Fruit fly (Drosophila melanogaster): Measurements from ENCODE around the gene CG18666.

The CG18666 gene

DNA sequence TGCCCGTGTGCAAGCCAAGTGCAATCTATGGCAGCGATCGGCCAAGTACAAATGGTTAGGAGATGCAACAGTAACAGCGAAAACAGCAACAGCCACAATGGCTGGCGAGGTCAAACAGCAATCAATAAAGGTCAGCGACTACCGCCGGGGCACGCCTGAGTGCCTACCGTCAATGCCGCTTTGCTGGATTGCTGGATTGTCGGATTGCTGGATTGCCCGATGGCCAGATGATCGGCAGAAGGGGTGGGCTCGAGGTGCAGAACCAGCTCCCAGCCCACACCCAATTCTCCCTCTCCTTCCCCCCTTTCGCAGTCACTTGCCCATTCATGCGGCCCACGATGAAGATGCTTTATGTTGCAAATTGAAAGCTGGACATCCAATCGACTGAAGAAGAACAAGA is 34.3 kb downstream of the CG18666 start:
- TF ChIP-seq CG17801 (GFP tag; optimal IDR thresholded peaks at IDR 0.05; ENCODE audit: partially characterized antibody) = no peak

DNA sequence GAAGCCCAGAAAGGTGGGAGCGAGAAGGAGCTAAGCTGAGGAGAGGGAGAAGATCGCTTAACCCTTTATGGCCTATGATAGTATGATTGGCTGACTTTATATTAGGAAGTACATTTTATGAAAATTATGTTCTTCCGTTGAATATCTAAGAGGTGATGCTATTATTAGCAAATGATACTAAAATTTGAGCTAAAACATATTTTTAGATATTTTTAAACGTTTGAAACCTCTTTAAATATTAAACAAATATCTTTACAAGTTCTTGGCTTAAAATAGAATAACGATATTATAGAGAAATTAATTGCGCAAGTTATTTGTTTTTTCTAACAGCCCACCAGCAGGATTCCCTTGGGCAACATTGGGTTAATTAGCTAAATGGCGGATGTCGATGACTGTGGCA is 34.9 kb downstream of the CG18666 start:
- no peak for TF ChIP-seq CG17801 (GFP tag; optimal IDR thresholded peaks at IDR 0.05; ENCODE audit: partially characterized antibody)

DNA sequence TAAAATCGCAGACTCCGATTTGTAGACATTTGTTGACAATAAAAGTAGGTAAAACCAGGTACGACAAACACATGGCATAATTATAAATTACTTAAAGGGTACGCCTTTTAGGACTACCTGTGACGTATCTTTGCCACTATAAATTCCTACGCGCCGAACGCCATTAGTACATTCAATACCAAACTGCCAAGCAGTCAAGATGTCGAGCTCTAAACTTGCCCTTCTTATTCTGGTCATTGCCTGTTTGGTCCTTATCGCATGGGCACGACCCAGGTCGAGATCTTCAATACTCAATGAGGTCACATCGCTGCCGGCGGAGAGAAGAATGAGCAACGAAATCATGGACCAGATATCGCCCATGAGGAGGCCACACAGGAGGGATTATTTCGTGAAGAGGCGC is 36.3 kb downstream of the CG18666 start, which contains the start of gene CG14915:
Gene CG14915 (plus strand): TSS at position 166 of the 400 bp plus-strand sequence.
- no peak for TF ChIP-seq CG17801 (GFP tag; optimal IDR thresholded peaks at IDR 0.05; ENCODE audit: partially characterized antibody)

DNA sequence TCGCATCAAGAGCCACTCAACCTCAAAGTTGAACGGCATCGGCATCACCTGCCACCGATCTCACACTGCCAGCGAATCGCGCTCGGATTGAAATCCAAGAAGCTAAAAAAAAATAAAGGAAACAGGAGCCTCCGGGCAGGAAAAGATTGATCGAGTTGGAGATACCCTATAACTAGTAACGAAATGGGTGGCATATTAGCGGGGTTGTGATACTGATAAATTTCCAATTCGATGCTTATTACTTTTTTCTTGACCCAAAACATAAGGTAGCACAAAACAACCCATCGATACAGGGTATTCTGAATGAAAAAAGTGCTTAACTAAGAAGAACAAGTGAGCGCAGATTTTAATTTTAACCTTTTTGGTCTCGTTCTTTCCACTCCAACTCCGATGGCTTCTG is 37.7 kb downstream of the CG18666 start:
- no peak for TF ChIP-seq CG17801 (GFP tag; optimal IDR thresholded peaks at IDR 0.05; ENCODE audit: partially characterized antibody)

DNA sequence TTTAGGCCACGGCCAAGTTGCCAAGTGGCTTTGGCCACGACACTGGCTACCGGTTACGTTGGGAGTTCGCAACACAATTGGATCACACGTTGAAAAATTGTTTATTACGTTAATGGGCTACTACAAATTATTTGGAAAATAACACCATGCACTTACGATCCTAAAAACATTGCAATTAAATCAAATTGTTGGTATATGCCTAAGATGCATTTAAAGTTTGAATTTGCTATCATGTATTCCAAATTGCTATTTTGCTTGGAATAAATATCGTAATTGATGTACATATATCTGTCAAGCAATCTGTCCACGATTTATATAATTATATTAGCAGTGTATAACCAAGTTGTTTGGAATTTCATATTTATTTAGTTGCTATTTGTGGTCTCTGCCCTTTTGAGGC is 38.3 kb downstream of the CG18666 start:
- TF ChIP-seq CG17801 (GFP tag; optimal IDR thresholded peaks at IDR 0.05; ENCODE audit: partially characterized antibody) = no peak

DNA sequence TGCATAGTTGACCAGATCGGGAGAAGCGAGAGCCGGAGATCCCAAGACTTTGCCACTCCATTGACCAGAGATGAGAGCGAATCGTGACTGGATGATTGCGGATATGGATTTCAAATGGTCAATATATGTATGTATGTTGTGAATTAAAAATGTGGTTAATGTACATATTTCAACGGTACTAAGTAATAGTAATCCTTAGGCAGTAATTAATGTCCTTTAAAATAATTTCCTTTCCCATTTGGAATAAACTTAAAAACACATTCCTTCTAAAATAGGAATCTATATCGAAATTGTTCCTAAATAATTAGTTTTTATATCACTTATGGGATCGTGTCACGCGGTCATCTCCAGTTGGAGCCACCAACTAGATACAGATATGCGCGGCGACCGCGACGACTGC is 39.4 kb downstream of the CG18666 start:
- no peak for TF ChIP-seq CG17801 (GFP tag; optimal IDR thresholded peaks at IDR 0.05; ENCODE audit: partially characterized antibody)

DNA sequence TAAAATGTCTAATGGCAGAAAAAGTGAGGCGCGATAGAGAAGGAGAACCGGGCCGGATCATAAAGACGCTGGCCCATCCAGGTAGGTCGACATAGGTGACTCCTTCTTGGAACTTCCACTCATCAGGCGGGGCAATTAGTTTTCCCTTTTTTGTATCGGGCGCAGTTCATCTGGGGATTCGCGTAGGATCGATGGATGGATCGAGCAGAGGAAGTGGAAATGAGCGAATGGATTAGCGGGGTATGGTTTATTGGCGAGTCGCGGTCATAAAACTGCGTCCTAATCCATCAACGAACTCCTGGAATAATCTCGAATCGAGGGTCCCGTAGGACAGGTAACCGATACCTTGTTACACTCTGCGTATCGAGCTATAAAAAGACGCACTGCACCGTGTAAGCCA is 40.5 kb downstream of the CG18666 start, which contains the start of gene CG43725:
Gene CG43725 (plus strand): TSS at position 400 of the 400 bp plus-strand sequence.
- no peak for TF ChIP-seq CG17801 (GFP tag; optimal IDR thresholded peaks at IDR 0.05; ENCODE audit: partially characterized antibody)

DNA sequence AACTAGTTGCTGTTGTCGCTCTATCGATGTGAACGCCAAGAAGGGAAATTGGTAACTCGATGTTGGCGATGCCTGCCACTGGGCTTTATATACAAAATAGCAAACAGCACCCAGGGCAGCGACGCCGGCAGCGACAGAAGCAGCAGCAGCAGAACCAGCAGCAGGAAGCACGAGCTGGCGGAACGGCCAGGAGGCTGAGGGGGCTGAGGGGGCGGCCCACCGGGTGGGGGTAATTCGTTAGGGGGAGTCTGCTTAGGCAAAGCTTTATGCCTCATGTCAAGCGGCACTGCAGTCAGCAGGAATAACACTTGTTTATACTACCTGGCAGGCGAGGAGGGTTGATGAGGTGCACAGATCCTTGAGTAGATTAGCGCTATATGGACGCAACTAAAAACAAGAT is 46.7 kb downstream of the CG18666 start, which contains the start of gene AstC:
Gene AstC (minus strand): TSS at position 63 of the 400 bp plus-strand sequence.
- no peak for TF ChIP-seq CG17801 (GFP tag; optimal IDR thresholded peaks at IDR 0.05; ENCODE audit: partially characterized antibody)

DNA sequence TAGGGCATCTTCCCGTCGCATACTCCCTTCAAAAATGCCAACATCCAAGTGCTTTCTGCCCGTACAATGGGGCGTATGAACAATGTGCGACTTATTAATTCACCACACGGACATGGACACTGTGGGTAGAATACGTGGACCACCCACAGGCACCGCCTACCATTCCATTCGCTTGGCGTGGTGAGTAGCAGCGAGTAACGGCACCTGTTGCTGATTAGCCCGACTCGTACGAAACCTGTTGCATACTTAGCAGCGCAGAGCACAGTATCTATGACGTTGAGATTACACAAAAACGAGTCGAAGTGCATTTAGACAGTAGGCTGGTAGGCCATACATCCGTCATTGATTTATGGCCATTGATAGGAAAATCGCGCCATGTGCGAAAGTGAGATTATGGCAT is 47.4 kb downstream of the CG18666 start:
- TF ChIP-seq CG17801 (GFP tag; optimal IDR thresholded peaks at IDR 0.05; ENCODE audit: partially characterized antibody) = no peak
